Fruit fly (Drosophila melanogaster) whole organism, embryonic: ENCODE data around the gene TfIIA-S.

Experiments
- Abd-B ChIP-seq: fragments of 200-800 bp; sonication (Bioruptor generic); optimal IDR thresholded peaks from 2 replicates; lab custom pipeline; 2018; ENCODE audit warnings: missing biosample characterization, mild to moderate bottlenecking, missing genetic modification characterization, moderate library complexity
- CG10431 ChIP-seq: fragments of 200-800 bp; sonication (Bioruptor generic); optimal IDR thresholded peaks from 3 replicates; lab custom pipeline; 2018; ENCODE audit warnings: missing biosample characterization, mild to moderate bottlenecking, missing genetic modification characterization
- CG11560 ChIP-seq: fragments of 200-800 bp; sonication (Bioruptor generic); IDR thresholded peaks from 3 replicates; pipeline ENCODE4 v1.3.6; 2022; ENCODE audit warnings: missing biosample characterization, missing genetic modification characterization
- CG12219 ChIP-seq: fragments of 200-800 bp; sonication (Bioruptor generic); optimal IDR thresholded peaks from 3 replicates; lab custom pipeline; 2018; ENCODE audit warnings: missing biosample characterization, mild to moderate bottlenecking, missing genetic modification characterization
- CG12769 ChIP-seq: fragments of 200-800 bp; sonication (Bioruptor generic); optimal IDR thresholded peaks from 2 replicates; lab custom pipeline; 2019; ENCODE audit warnings: missing biosample characterization, mild to moderate bottlenecking, missing genetic modification characterization, moderate library complexity
- CG15601 ChIP-seq: fragments of 200-800 bp; sonication (Bioruptor generic); optimal IDR thresholded peaks from 3 replicates; lab custom pipeline; 2019; ENCODE audit warnings: missing biosample characterization, mild to moderate bottlenecking, missing genetic modification characterization, moderate library complexity
- CG1603 ChIP-seq: fragments of 200-800 bp; sonication (Bioruptor generic); optimal IDR thresholded peaks from 2 replicates; lab custom pipeline; 2019; ENCODE audit warnings: missing biosample characterization, mild to moderate bottlenecking, missing genetic modification characterization, moderate library complexity
- CG17186 ChIP-seq: fragments of 200-800 bp; sonication (Bioruptor generic); optimal IDR thresholded peaks from 3 replicates; lab custom pipeline; 2017; ENCODE audit warnings: missing biosample characterization, missing genetic modification reagents, missing genetic modification characterization
- CG18599 ChIP-seq: fragments of 200-800 bp; sonication (Bioruptor generic); optimal IDR thresholded peaks from 3 replicates; lab custom pipeline; 2017; ENCODE audit warnings: missing biosample characterization, missing genetic modification characterization, mild to moderate bottlenecking, moderate library complexity, missing genetic modification reagents
- CG2875 ChIP-seq: fragments of 200-800 bp; sonication (Bioruptor generic); optimal IDR thresholded peaks from 2 replicates; lab custom pipeline; 2017; ENCODE audit warnings: missing biosample characterization, mild to moderate bottlenecking, missing genetic modification characterization, missing genetic modification reagents
- CG31388 ChIP-seq: fragments of 200-800 bp; sonication (Bioruptor generic); optimal IDR thresholded peaks from 2 replicates; lab custom pipeline; 2016; ENCODE audit warnings: missing biosample characterization, missing genetic modification characterization
- CG42726 ChIP-seq: fragments of 200-800 bp; sonication (Bioruptor generic); IDR thresholded peaks from 2 replicates; pipeline ENCODE4 v1.3.6; 2022; ENCODE audit warnings: missing biosample characterization, missing genetic modification characterization; ENCODE audit not compliant: partially characterized antibody
- CG4360 ChIP-seq: fragments of 200-800 bp; sonication (Bioruptor generic); IDR thresholded peaks from 2 replicates; pipeline ENCODE4 v1.3.6; 2022; ENCODE audit warnings: missing biosample characterization, missing genetic modification characterization
- CG4424 ChIP-seq: fragments of 200-800 bp; sonication (Bioruptor generic); optimal IDR thresholded peaks from 3 replicates; lab custom pipeline; 2016; ENCODE audit warnings: missing biosample characterization, missing genetic modification characterization
- CG4854 ChIP-seq: fragments of 200-800 bp; sonication (Bioruptor generic); optimal IDR thresholded peaks from 2 replicates; lab custom pipeline; 2016; ENCODE audit warnings: missing biosample characterization, missing genetic modification characterization, inconsistent platforms
- CG7271 ChIP-seq: fragments of 200-800 bp; sonication (Bioruptor generic); optimal IDR thresholded peaks from 2 replicates; lab custom pipeline; 2018; ENCODE audit warnings: missing biosample characterization, mild to moderate bottlenecking, missing genetic modification characterization, moderate library complexity
- CG8478 ChIP-seq: fragments of >200 bp; optimal IDR thresholded peaks from 2 replicates; lab custom pipeline; 2018
- CG8765 ChIP-seq: fragments of 200-800 bp; sonication (Bioruptor generic); IDR thresholded peaks from 2 replicates; pipeline ENCODE4 v1.3.6; 2022; ENCODE audit warnings: missing biosample characterization, missing genetic modification characterization
- CG9215 ChIP-seq: fragments of 200-800 bp; sonication (Bioruptor generic); IDR thresholded peaks from 2 replicates; pipeline ENCODE4 v1.3.6; 2022; ENCODE audit warnings: missing biosample characterization, missing genetic modification characterization
- CG9817 ChIP-seq: fragments of 200-800 bp; sonication (Bioruptor generic); optimal IDR thresholded peaks from 2 replicates; lab custom pipeline; 2018; ENCODE audit warnings: missing biosample characterization, mild to moderate bottlenecking, missing genetic modification characterization, moderate library complexity
- CG9932 ChIP-seq: fragments of 200-800 bp; sonication (Bioruptor generic); IDR thresholded peaks from 2 replicates; pipeline ENCODE4 v1.3.6; 2022; ENCODE audit warnings: missing biosample characterization, missing genetic modification characterization
- CTCF ChIP-seq: fragments of 200-800 bp; sonication (Bioruptor generic); optimal IDR thresholded peaks from 2 replicates; lab custom pipeline; 2017; ENCODE audit warnings: missing biosample characterization, mild to moderate bottlenecking, missing genetic modification characterization, moderate library complexity
- Camta ChIP-seq: fragments of 200-800 bp; sonication (Bioruptor generic); optimal IDR thresholded peaks from 2 replicates; lab custom pipeline; 2016; ENCODE audit warnings: missing biosample characterization, missing genetic modification characterization
- CrebB ChIP-seq: fragments of 200-800 bp; sonication (Bioruptor generic); optimal IDR thresholded peaks from 3 replicates; lab custom pipeline; 2018; ENCODE audit warnings: missing biosample characterization, mild to moderate bottlenecking, missing genetic modification characterization
- D ChIP-seq, 2 experiments: fragments of 200-800 bp in 1 of 2; fragments of >200 bp in 1 of 2; sonication (Bioruptor generic) in 1 of 2; optimal IDR thresholded peaks; 2 replicates in 1 of 2; 3 replicates in 1 of 2; lab custom pipeline; 2017; ENCODE audit warnings: mild to moderate bottlenecking in 1 of 2, missing biosample characterization in 1 of 2, missing genetic modification characterization in 1 of 2, missing genetic modification reagents in 1 of 2
- D19A ChIP-seq: fragments of 200-800 bp; optimal IDR thresholded peaks from 3 replicates; lab custom pipeline; 2019; ENCODE audit warnings: missing biosample characterization, mild to moderate bottlenecking, missing genetic modification characterization, moderate library complexity
- D19B ChIP-seq: fragments of 200-800 bp; sonication (Bioruptor generic); optimal IDR thresholded peaks from 2 replicates; lab custom pipeline; 2017; ENCODE audit warnings: missing biosample characterization, mild to moderate bottlenecking, missing genetic modification characterization
- Doc3 ChIP-seq: fragments of 200-800 bp; sonication (Bioruptor generic); IDR thresholded peaks from 3 replicates; pipeline ENCODE4 v1.3.6; 2022; ENCODE audit warnings: missing biosample characterization, missing genetic modification characterization; ENCODE audit not compliant: partially characterized antibody
- E2f2 ChIP-seq: fragments of 200-800 bp; sonication (Bioruptor generic); IDR thresholded peaks from 2 replicates; pipeline ENCODE4 v1.3.6; 2022; ENCODE audit warnings: missing biosample characterization, missing genetic modification characterization
- Hsf ChIP-seq: fragments of 200-800 bp; sonication (Bioruptor generic); optimal IDR thresholded peaks from 3 replicates; lab custom pipeline; 2016; ENCODE audit warnings: missing biosample characterization, missing genetic modification characterization
- Kr ChIP-seq: fragments of 200-800 bp; sonication (Bioruptor generic); optimal IDR thresholded peaks from 2 replicates; lab custom pipeline; 2017; ENCODE audit warnings: missing biosample characterization, mild to moderate bottlenecking, missing genetic modification characterization
- Mes4 ChIP-seq: fragments of 200-800 bp; sonication (Bioruptor generic); optimal IDR thresholded peaks from 2 replicates; lab custom pipeline; 2016; ENCODE audit warnings: missing biosample characterization, missing genetic modification characterization
- Pdp1 ChIP-seq, 2 experiments: fragments of 200-800 bp; sonication (Bioruptor generic); optimal IDR thresholded peaks; 3 replicates each; lab custom pipeline; 2016; ENCODE audit warnings: missing biosample characterization in 2 of 2, missing genetic modification characterization in 2 of 2, mild to moderate bottlenecking in 1 of 2, moderate library complexity in 1 of 2
- Ptx1 ChIP-seq: fragments of 200-800 bp; sonication (Bioruptor generic); IDR thresholded peaks from 2 replicates; pipeline ENCODE4 v1.3.6; 2022; ENCODE audit warnings: missing biosample characterization, missing genetic modification characterization
- Rx ChIP-seq: fragments of 200-800 bp; sonication (Bioruptor generic); IDR thresholded peaks from 2 replicates; pipeline ENCODE4 v1.3.6; 2022; ENCODE audit warnings: missing biosample characterization, missing genetic modification characterization
- Scr ChIP-seq: fragments of 200-800 bp; sonication (Bioruptor generic); IDR thresholded peaks from 2 replicates; pipeline ENCODE4 v1.3.6; 2022; ENCODE audit warnings: missing biosample characterization, missing genetic modification characterization; ENCODE audit not compliant: partially characterized antibody
- Sry-δ ChIP-seq: fragments of 200-800 bp; sonication (Bioruptor generic); optimal IDR thresholded peaks from 2 replicates; lab custom pipeline; 2016; ENCODE audit warnings: missing biosample characterization, missing genetic modification characterization
- YL-1 ChIP-seq: fragments of 200-800 bp; sonication (Bioruptor generic); optimal IDR thresholded peaks from 3 replicates; lab custom pipeline; 2017; ENCODE audit warnings: missing biosample characterization, mild to moderate bottlenecking, missing genetic modification characterization
- bcd ChIP-seq: fragments of 200-800 bp; sonication (Bioruptor generic); optimal IDR thresholded peaks from 2 replicates; lab custom pipeline; 2017; ENCODE audit warnings: missing biosample characterization, mild to moderate bottlenecking, missing genetic modification characterization
- ewg ChIP-seq: fragments of 200-800 bp; sonication (Bioruptor generic); optimal IDR thresholded peaks from 3 replicates; lab custom pipeline; 2017; ENCODE audit warnings: mild to moderate bottlenecking, missing biosample characterization, missing genetic modification reagents, missing genetic modification characterization
- ham ChIP-seq: fragments of 200-800 bp; sonication (Bioruptor generic); IDR thresholded peaks from 2 replicates; pipeline ENCODE4 v1.3.6; 2022; ENCODE audit warnings: missing biosample characterization, missing genetic modification characterization
- ind ChIP-seq: fragments of 200-800 bp; sonication (Bioruptor generic); optimal IDR thresholded peaks from 3 replicates; lab custom pipeline; 2016; ENCODE audit warnings: missing biosample characterization, missing genetic modification characterization
- lov ChIP-seq, 2 experiments: fragments of 200-800 bp in 1 of 2; fragments of >200 bp in 1 of 2; sonication (Bioruptor generic) in 1 of 2; IDR thresholded peaks in 1 of 2; optimal IDR thresholded peaks in 1 of 2; 2 replicates in 1 of 2; 3 replicates in 1 of 2; pipeline versions ENCODE4 v1.3.6 to Lab custom; 2017 to 2022; ENCODE audit warnings: missing biosample characterization in 1 of 2, missing genetic modification characterization in 1 of 2
- odd ChIP-seq: fragments of 200-800 bp; sonication (Bioruptor generic); optimal IDR thresholded peaks from 2 replicates; lab custom pipeline; 2017; ENCODE audit warnings: missing biosample characterization, mild to moderate bottlenecking, missing genetic modification characterization
- p53 ChIP-seq: fragments of 200-800 bp; sonication (Bioruptor generic); optimal IDR thresholded peaks from 2 replicates; lab custom pipeline; 2016; ENCODE audit warnings: missing biosample characterization, missing genetic modification characterization
- pho ChIP-seq: fragments of 200-800 bp; sonication (Bioruptor generic); optimal IDR thresholded peaks from 2 replicates; lab custom pipeline; 2016; ENCODE audit warnings: missing biosample characterization, missing genetic modification characterization
- sc ChIP-seq, 3 experiments: fragments of >200 bp in 2 of 3; fragments of 200-800 bp in 1 of 3; sonication (Bioruptor generic) in 1 of 3; optimal IDR thresholded peaks; 2 replicates in 2 of 3; 3 replicates in 1 of 3; lab custom pipeline; 2017; ENCODE audit warnings: mild to moderate bottlenecking in 1 of 3, missing biosample characterization in 1 of 3, missing genetic modification characterization in 1 of 3, missing genetic modification reagents in 1 of 3
- tio ChIP-seq: fragments of 200-800 bp; sonication (Bioruptor generic); optimal IDR thresholded peaks from 2 replicates; lab custom pipeline; 2017; ENCODE audit warnings: missing biosample characterization, missing genetic modification characterization, inconsistent platforms
- vfl ChIP-seq: fragments of 200-800 bp; sonication (Bioruptor generic); optimal IDR thresholded peaks from 2 replicates; lab custom pipeline; 2016; ENCODE audit warnings: missing biosample characterization, missing genetic modification characterization
- wek ChIP-seq: fragments of 200-800 bp; sonication (Bioruptor generic); optimal IDR thresholded peaks from 3 replicates; lab custom pipeline; 2018; ENCODE audit warnings: missing biosample characterization, mild to moderate bottlenecking, missing genetic modification characterization, moderate library complexity

Gene TfIIA-S

dm6 chr3R:23887096-23887421, 3.8 kb downstream of the TfIIA-S start (continued):
- TF ChIP-seq Abd-B = peak; percentile 93
- peak; percentile 86 for TF ChIP-seq tio (GFP tag; lab: Kevin White, UChicago)
- TF ChIP-seq Sry-δ (GFP tag; lab: Kevin White, UChicago) = no peak
- TF ChIP-seq CG17186 = peak; percentile 62
- peak; percentile 82 for TF ChIP-seq ind (GFP tag; lab: Kevin White, UChicago)
- no peak for TF ChIP-seq sc (optimal IDR thresholded peaks at IDR 0.05; lab: Kevin White, UChicago)
- peak; percentile 94 for TF ChIP-seq sc (GFP tag; optimal IDR thresholded peaks at IDR 0.05; lab: Kevin White, UChicago)
- peak; percentile 73 for TF ChIP-seq odd (GFP tag; lab: Kevin White, UChicago)
- TF ChIP-seq Camta (GFP tag; lab: Kevin White, UChicago) = peak; percentile 42
- TF ChIP-seq D (optimal IDR thresholded peaks at IDR 0.05; lab: Kevin White, UChicago) = no peak
- peak; percentile 95 for TF ChIP-seq D (GFP tag; optimal IDR thresholded peaks at IDR 0.05; lab: Kevin White, UChicago)
- peak; percentile 86 for TF ChIP-seq CG18599 (GFP tag; lab: Kevin White, UChicago)
- TF ChIP-seq lov (optimal IDR thresholded peaks at IDR 0.05; lab: Kevin White, UChicago) = no peak
- TF ChIP-seq lov (GFP tag; IDR thresholded peaks at IDR 0.05; lab: Robert Waterston, UW) = peak; percentile 96
- TF ChIP-seq bcd (GFP tag; lab: Kevin White, UChicago) = peak; percentile 89
- peak; percentile 3 for TF ChIP-seq Mes4 (GFP tag; lab: Kevin White, UChicago)
- peak; percentile 85 for TF ChIP-seq ewg (GFP tag; lab: Kevin White, UChicago)
- no peak for TF ChIP-seq pho (GFP tag; lab: Kevin White, UChicago)
- peak; percentile 41 for TF ChIP-seq D19B (GFP tag; lab: Kevin White, UChicago)
- TF ChIP-seq CG9817 (tag; lab: Kevin White, UChicago) = peak; percentile 85
- TF ChIP-seq ham (GFP tag; lab: Robert Waterston, UW) = no peak
- no peak for TF ChIP-seq Kr (GFP tag; lab: Kevin White, UChicago)
- TF ChIP-seq vfl = no peak
- TF ChIP-seq CG9215 (GFP tag; lab: Robert Waterston, UW) = peak; percentile 78
- peak; percentile 72 for TF ChIP-seq YL-1 (GFP tag; lab: Kevin White, UChicago)
- TF ChIP-seq CG4360 (GFP tag; lab: Robert Waterston, UW) = no peak
- peak; percentile 61 for TF ChIP-seq CG4854 (GFP tag; lab: Kevin White, UChicago)
- TF ChIP-seq Doc3 (GFP tag; lab: Robert Waterston, UW) = no peak
- no peak for TF ChIP-seq p53
- peak; percentile 95 for TF ChIP-seq CG2875 (GFP tag; lab: Kevin White, UChicago)
- TF ChIP-seq Rx (GFP tag; lab: Robert Waterston, UW) = peak; percentile 85
- no peak for TF ChIP-seq Scr
- TF ChIP-seq CG12769 (tag; lab: Kevin White, UChicago) = peak; percentile 53
- peak; percentile 75 for TF ChIP-seq Hsf (GFP tag; lab: Kevin White, UChicago)
- peak; percentile 100 for TF ChIP-seq D19A (tag; lab: Kevin White, UChicago)
- TF ChIP-seq E2f2 (GFP tag; lab: Robert Waterston, UW) = peak; percentile 74
- TF ChIP-seq CG10431 = peak; percentile 88
- TF ChIP-seq CG9932 (GFP tag; lab: Robert Waterston, UW) = peak; percentile 68
- TF ChIP-seq Pdp1 (GFP tag; optimal IDR thresholded peaks at IDR 0.05; lab: Kevin White, UChicago) = peak; percentile 52 to 69
- TF ChIP-seq CG1603 (tag; lab: Kevin White, UChicago) = peak; percentile 79
- TF ChIP-seq CG7271 (tag; lab: Kevin White, UChicago) = peak; percentile 80
- no peak for TF ChIP-seq CG42726
- peak; percentile 88 for TF ChIP-seq CG12219
- peak; percentile 47 for TF ChIP-seq CTCF (GFP tag; lab: Kevin White, UChicago)
- peak; percentile 93 for TF ChIP-seq Ptx1 (GFP tag; lab: Robert Waterston, UW)
- TF ChIP-seq CG8765 (GFP tag; lab: Robert Waterston, UW) = peak; percentile 83
- TF ChIP-seq CrebB (tag; lab: Kevin White, UChicago) = peak; percentile 78
- TF ChIP-seq CG15601 (tag; lab: Kevin White, UChicago) = peak; percentile 96
- peak; percentile 93 for TF ChIP-seq CG4424 (GFP tag; lab: Kevin White, UChicago)
- no peak for TF ChIP-seq CG8478 (lab: Kevin White, UChicago)
- TF ChIP-seq CG11560 (tag; lab: Robert Waterston, UW) = peak; percentile 80
- peak; percentile 13 for TF ChIP-seq wek (GFP tag; lab: Kevin White, UChicago)
- peak; percentile 79 for TF ChIP-seq CG31388
